Fruit fly (Drosophila melanogaster): ENCODE results near the gene CG14408.

CG14408 gene

DNA sequence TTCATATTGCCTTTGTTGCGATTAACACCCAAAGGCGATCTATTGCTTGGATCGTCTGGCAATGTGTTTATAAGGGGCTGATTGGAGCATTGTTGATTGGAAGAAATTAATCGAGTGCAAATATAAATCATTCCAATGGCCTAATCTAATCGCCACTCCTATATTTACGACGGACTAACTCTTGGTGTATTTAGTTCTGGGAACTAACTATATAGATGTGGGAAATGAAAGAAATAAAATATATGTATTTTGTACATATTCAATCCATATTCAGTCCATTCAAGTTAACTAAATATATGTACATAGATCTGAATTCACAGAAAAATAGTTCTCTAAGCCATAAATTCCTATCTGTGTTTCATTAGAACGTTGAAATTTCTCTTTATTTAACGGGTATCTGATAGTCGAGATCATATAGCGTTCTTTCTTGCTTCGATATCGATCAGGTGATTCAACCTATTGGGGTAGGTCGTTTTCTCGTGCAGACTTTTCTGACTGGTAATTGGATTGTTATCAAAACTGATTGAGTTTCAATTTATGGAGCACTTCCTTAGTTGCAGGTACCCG, 47.7 kb downstream of the CG14408 start, which contains the start of gene Ag5r2 (continued):
- no peak for TF ChIP-seq CG12769 (tag; optimal IDR thresholded peaks at IDR 0.05)

Measured in whole organism, embryonic.